Fruit fly (Drosophila melanogaster) whole organism, embryonic: ENCODE data around the gene Pex14.
A peak's percentile ranks its signal among the peaks of the same experiment; 100 is the strongest.

Source experiments
- Ada2b ChIP-seq: fragments of 200-800 bp; sonication (Bioruptor generic); IDR thresholded peaks from 2 replicates; pipeline ENCODE4 v1.3.6; 2022; ENCODE audit warnings: missing biosample characterization, missing genetic modification characterization
- CG11093 ChIP-seq: fragments of 200-800 bp; sonication (Bioruptor generic); IDR thresholded peaks from 3 replicates; pipeline ENCODE4 v1.3.6; 2022; ENCODE audit warnings: missing biosample characterization, missing genetic modification characterization
- CG13624 ChIP-seq: fragments of 200-800 bp; sonication (Bioruptor generic); optimal IDR thresholded peaks from 2 replicates; lab custom pipeline; 2016; ENCODE audit warnings: missing biosample characterization, missing genetic modification characterization
- CG15011 ChIP-seq: fragments of 200-800 bp; sonication (Bioruptor generic); optimal IDR thresholded peaks from 3 replicates; lab custom pipeline; 2018; ENCODE audit warnings: missing biosample characterization, mild to moderate bottlenecking, missing genetic modification characterization
- CG15269 ChIP-seq: fragments of 200-800 bp; sonication (Bioruptor generic); optimal IDR thresholded peaks from 2 replicates; lab custom pipeline; 2018; ENCODE audit warnings: missing biosample characterization, mild to moderate bottlenecking, missing genetic modification characterization, moderate library complexity
- CG16815 ChIP-seq: fragments of 200-800 bp; sonication (Bioruptor generic); optimal IDR thresholded peaks from 3 replicates; lab custom pipeline; 2017; ENCODE audit warnings: missing biosample characterization, mild to moderate bottlenecking, missing genetic modification characterization
- CG17568 ChIP-seq: fragments of 200-800 bp; sonication (Bioruptor generic); optimal IDR thresholded peaks from 2 replicates; lab custom pipeline; 2018; ENCODE audit warnings: missing biosample characterization, mild to moderate bottlenecking, missing genetic modification characterization, moderate library complexity
- CG17829 ChIP-seq: fragments of 200-800 bp; optimal IDR thresholded peaks from 2 replicates; lab custom pipeline; 2019; ENCODE audit warnings: missing biosample characterization, mild to moderate bottlenecking, missing genetic modification characterization, moderate library complexity
- CG18011 ChIP-seq: fragments of 200-800 bp; sonication (Bioruptor generic); optimal IDR thresholded peaks from 2 replicates; lab custom pipeline; 2017; ENCODE audit warnings: missing biosample characterization, missing genetic modification characterization, mild to moderate bottlenecking, moderate library complexity, missing genotype
- CG18764 ChIP-seq: fragments of 200-800 bp; sonication (Bioruptor generic); optimal IDR thresholded peaks from 3 replicates; lab custom pipeline; 2016; ENCODE audit warnings: missing biosample characterization, missing genetic modification characterization
- CG32532 ChIP-seq: fragments of 200-800 bp; sonication (Bioruptor generic); IDR thresholded peaks from 2 replicates; pipeline ENCODE4 v1.3.6; 2022; ENCODE audit warnings: missing biosample characterization, missing genetic modification characterization
- CG3726 ChIP-seq: fragments of 200-800 bp; sonication (Bioruptor generic); IDR thresholded peaks from 3 replicates; pipeline ENCODE4, ENCODE4 v1.3.6; 2022; ENCODE audit warnings: missing biosample characterization, missing genetic modification characterization
- CG3847 ChIP-seq: fragments of 200-800 bp; sonication (Bioruptor generic); IDR thresholded peaks from 2 replicates; pipeline ENCODE4 v1.3.6; 2022; ENCODE audit warnings: missing biosample characterization, missing genetic modification characterization
- CG4707 ChIP-seq: fragments of 200-800 bp; sonication (Bioruptor generic); optimal IDR thresholded peaks from 2 replicates; lab custom pipeline; 2018; ENCODE audit warnings: missing biosample characterization, mild to moderate bottlenecking, missing genetic modification characterization, moderate library complexity
- CG4820 ChIP-seq: fragments of 200-800 bp; sonication (Bioruptor generic); optimal IDR thresholded peaks from 3 replicates; lab custom pipeline; 2016; ENCODE audit warnings: missing biosample characterization, missing genetic modification characterization
- CG6689 ChIP-seq: fragments of 200-800 bp; sonication (Bioruptor generic); IDR thresholded peaks from 2 replicates; pipeline ENCODE4 v1.3.6; 2022; ENCODE audit warnings: missing biosample characterization, missing genetic modification characterization
- CG7357 ChIP-seq: fragments of 200-800 bp; sonication (Bioruptor generic); IDR thresholded peaks from 3 replicates; pipeline ENCODE4 v1.3.6; 2022; ENCODE audit warnings: missing biosample characterization, missing genetic modification characterization
- CG7987 ChIP-seq: fragments of 200-800 bp; sonication (Bioruptor generic); optimal IDR thresholded peaks from 2 replicates; lab custom pipeline; 2018; ENCODE audit warnings: missing biosample characterization, mild to moderate bottlenecking, missing genetic modification characterization, moderate library complexity
- CG9437 ChIP-seq: fragments of 200-800 bp; sonication (Bioruptor generic); optimal IDR thresholded peaks from 2 replicates; lab custom pipeline; 2018; ENCODE audit warnings: missing biosample characterization, mild to moderate bottlenecking, missing genetic modification characterization
- Chrac-16 ChIP-seq: fragments of 200-800 bp; sonication (Bioruptor generic); optimal IDR thresholded peaks from 3 replicates; lab custom pipeline; 2016; ENCODE audit warnings: missing biosample characterization, missing genetic modification characterization
- D19A ChIP-seq: fragments of 200-800 bp; optimal IDR thresholded peaks from 3 replicates; lab custom pipeline; 2019; ENCODE audit warnings: missing biosample characterization, mild to moderate bottlenecking, missing genetic modification characterization, moderate library complexity
- Deaf1 ChIP-seq: fragments of 200-800 bp; optimal IDR thresholded peaks from 3 replicates; lab custom pipeline; 2019; ENCODE audit warnings: missing biosample characterization, mild to moderate bottlenecking, missing genetic modification characterization, moderate library complexity
- Doc2 ChIP-seq: fragments of 200-800 bp; sonication (Bioruptor generic); IDR thresholded peaks from 2 replicates; pipeline ENCODE4 v1.3.6; 2022; ENCODE audit warnings: missing biosample characterization, missing genetic modification characterization
- Fer3 ChIP-seq: fragments of 200-800 bp; sonication (Bioruptor generic); optimal IDR thresholded peaks from 2 replicates; lab custom pipeline; 2018; ENCODE audit warnings: missing biosample characterization, mild to moderate bottlenecking, missing genetic modification characterization, moderate library complexity
- HLH3B ChIP-seq: fragments of 200-800 bp; sonication (Bioruptor generic); IDR thresholded peaks from 2 replicates; pipeline ENCODE4 v1.3.6; 2022; ENCODE audit warnings: missing biosample characterization, missing genetic modification characterization
- Hmr ChIP-seq: fragments of 200-800 bp; sonication (Bioruptor generic); optimal IDR thresholded peaks from 3 replicates; lab custom pipeline; 2017; ENCODE audit warnings: mild to moderate bottlenecking, missing biosample characterization, missing genetic modification reagents, missing genetic modification characterization
- MESR4 ChIP-seq: fragments of 200-800 bp; sonication (Bioruptor generic); optimal IDR thresholded peaks from 2 replicates; lab custom pipeline; 2018; ENCODE audit warnings: missing biosample characterization, mild to moderate bottlenecking, missing genetic modification characterization, moderate library complexity
- Mad ChIP-seq: fragments of 200-800 bp; sonication (Bioruptor generic); optimal IDR thresholded peaks from 2 replicates; lab custom pipeline; 2016; ENCODE audit warnings: missing biosample characterization, missing genetic modification characterization
- Sox100B ChIP-seq: fragments of 200-800 bp; sonication (Bioruptor generic); optimal IDR thresholded peaks from 3 replicates; lab custom pipeline; 2018; ENCODE audit warnings: missing biosample characterization, mild to moderate bottlenecking, missing genetic modification characterization
- Ssrp ChIP-seq: fragments of 200-800 bp; sonication (Bioruptor generic); optimal IDR thresholded peaks from 2 replicates; lab custom pipeline; 2018; ENCODE audit warnings: missing biosample characterization, mild to moderate bottlenecking, missing genetic modification characterization, moderate library complexity
- ac ChIP-seq: fragments of 200-800 bp; sonication (Bioruptor generic); optimal IDR thresholded peaks from 3 replicates; lab custom pipeline; 2017; ENCODE audit warnings: missing biosample characterization, mild to moderate bottlenecking, missing genetic modification characterization
- br ChIP-seq: fragments of >200 bp; optimal IDR thresholded peaks from 2 replicates; lab custom pipeline; 2017
- cato ChIP-seq: fragments of 200-800 bp; sonication (Bioruptor generic); optimal IDR thresholded peaks from 2 replicates; lab custom pipeline; 2016; ENCODE audit warnings: missing biosample characterization, missing genetic modification characterization, borderline replicate concordance
- chm ChIP-seq: fragments of 200-800 bp; sonication (Bioruptor generic); IDR thresholded peaks from 2 replicates; pipeline ENCODE4 v1.3.6; 2022; ENCODE audit warnings: missing biosample characterization, missing genetic modification characterization
- crc ChIP-seq: fragments of 200-800 bp; sonication (Bioruptor generic); optimal IDR thresholded peaks from 2 replicates; lab custom pipeline; 2016; ENCODE audit warnings: missing biosample characterization, missing genetic modification characterization
- crol ChIP-seq: fragments of 200-800 bp; sonication (Bioruptor generic); IDR thresholded peaks from 2 replicates; pipeline ENCODE4 v1.3.6; 2022; ENCODE audit warnings: missing biosample characterization, missing genetic modification characterization
- dmrt99B ChIP-seq: fragments of 200-800 bp; sonication (Bioruptor generic); optimal IDR thresholded peaks from 2 replicates; lab custom pipeline; 2018; ENCODE audit warnings: missing biosample characterization, mild to moderate bottlenecking, missing genetic modification characterization, moderate library complexity
- en ChIP-seq: fragments of 200-800 bp; sonication (Bioruptor generic); optimal IDR thresholded peaks from 2 replicates; lab custom pipeline; 2016; ENCODE audit warnings: missing biosample characterization, missing genetic modification characterization
- esg ChIP-seq: fragments of 200-800 bp; sonication (Bioruptor generic); conservative IDR thresholded peaks from 2 replicates; pipeline ENCODE4 v1.3.6; 2022; ENCODE audit warnings: missing biosample characterization, missing genetic modification characterization
- eve ChIP-seq, 2 experiments: fragments of >200 bp; optimal IDR thresholded peaks; 2 replicates each; lab custom pipeline; 2017; ENCODE audit warnings: missing biosample characterization in 2 of 2, missing genetic modification characterization in 2 of 2
- her ChIP-seq: fragments of 200-800 bp; sonication (Bioruptor generic); optimal IDR thresholded peaks from 2 replicates; lab custom pipeline; 2016; ENCODE audit warnings: missing biosample characterization, missing genetic modification characterization
- kni ChIP-seq: fragments of 200-800 bp; sonication (Bioruptor generic); optimal IDR thresholded peaks from 3 replicates; lab custom pipeline; 2017; ENCODE audit warnings: mild to moderate bottlenecking, missing biosample characterization, missing genetic modification reagents, missing genetic modification characterization
- knrl ChIP-seq: fragments of 200-800 bp; sonication (Bioruptor generic); IDR thresholded peaks from 3 replicates; pipeline ENCODE4 v1.3.6; 2022; ENCODE audit warnings: missing biosample characterization, missing genetic modification characterization; ENCODE audit not compliant: partially characterized antibody
- nerfin-2 ChIP-seq: fragments of 200-800 bp; sonication (Bioruptor generic); IDR thresholded peaks from 2 replicates; pipeline ENCODE4 v1.3.6; 2022; ENCODE audit warnings: missing biosample characterization, missing genetic modification characterization; ENCODE audit not compliant: partially characterized antibody
- pan ChIP-seq, 4 experiments: fragments of >200 bp in 3 of 4; fragments of 200-800 bp in 1 of 4; sonication (Bioruptor generic) in 1 of 4; optimal IDR thresholded peaks in 3 of 4; IDR thresholded peaks in 1 of 4; 2 replicates each; pipeline versions ENCODE4 v1.3.6 to Lab custom; 2017 to 2022; ENCODE audit warnings: missing biosample characterization in 2 of 4, missing genetic modification characterization in 2 of 4, mixed read lengths in 1 of 4
- pita ChIP-seq: fragments of 200-800 bp; sonication (Bioruptor generic); optimal IDR thresholded peaks from 2 replicates; lab custom pipeline; 2017; ENCODE audit warnings: missing biosample characterization, mild to moderate bottlenecking, missing genetic modification characterization
- pnt ChIP-seq: fragments of 200-800 bp; sonication (Bioruptor generic); optimal IDR thresholded peaks from 3 replicates; lab custom pipeline; 2016; ENCODE audit warnings: missing biosample characterization, missing genetic modification characterization
- psq ChIP-seq: fragments of 200-800 bp; sonication (Bioruptor generic); optimal IDR thresholded peaks from 2 replicates; lab custom pipeline; 2017; ENCODE audit warnings: missing biosample characterization, missing genetic modification characterization
- ranshi ChIP-seq: fragments of 200-800 bp; sonication (Bioruptor generic); IDR thresholded peaks from 2 replicates; pipeline ENCODE4 v1.3.6; 2022; ENCODE audit warnings: missing biosample characterization, missing genetic modification characterization
- sr ChIP-seq: fragments of 200-800 bp; sonication (Bioruptor generic); IDR thresholded peaks from 3 replicates; pipeline ENCODE4 v1.3.6; 2022; ENCODE audit warnings: missing biosample characterization, missing genetic modification characterization
- vnd ChIP-seq: fragments of 200-800 bp; sonication (Bioruptor generic); IDR thresholded peaks from 3 replicates; pipeline ENCODE4 v1.3.6; 2022; ENCODE audit warnings: missing biosample characterization, missing genetic modification characterization; ENCODE audit not compliant: partially characterized antibody
- wek ChIP-seq: fragments of 200-800 bp; sonication (Bioruptor generic); optimal IDR thresholded peaks from 3 replicates; lab custom pipeline; 2018; ENCODE audit warnings: missing biosample characterization, mild to moderate bottlenecking, missing genetic modification characterization, moderate library complexity

Pex14 gene

dm6 chr3L:20792693-20793092, 14.1 kb downstream of the Pex14 start, which contains the start of gene Six4 (continued):
- TF ChIP-seq CG7357 (GFP tag; lab: Robert Waterston, UW), result no peak
- no peak for TF ChIP-seq CG18764 (GFP tag; lab: Kevin White, UChicago)
- no peak for TF ChIP-seq MESR4 (GFP tag; lab: Kevin White, UChicago)
- TF ChIP-seq her (GFP tag; lab: Kevin White, UChicago), result no peak
- no peak for TF ChIP-seq knrl (GFP tag; lab: Robert Waterston, UW)
- no peak for TF ChIP-seq CG15269 (tag; lab: Kevin White, UChicago)
- TF ChIP-seq CG13624 (GFP tag; lab: Kevin White, UChicago), result no peak
- no peak for TF ChIP-seq CG16815 (GFP tag; lab: Kevin White, UChicago)
- no peak for TF ChIP-seq cato (GFP tag; lab: Kevin White, UChicago)
- TF ChIP-seq eve (GFP tag; optimal IDR thresholded peaks at IDR 0.05; lab: Kevin White, UChicago), result no peak
- no peak for TF ChIP-seq dmrt99B (tag; lab: Kevin White, UChicago)
- no peak for TF ChIP-seq CG9437
- TF ChIP-seq crol (GFP tag; lab: Robert Waterston, UW), result no peak
- TF ChIP-seq Sox100B, result no peak
- no peak for TF ChIP-seq CG3847 (GFP tag; lab: Robert Waterston, UW)
- TF ChIP-seq CG17829 (tag; lab: Kevin White, UChicago), result peak; percentile 41
- TF ChIP-seq wek (GFP tag; lab: Kevin White, UChicago), result peak; percentile 53
- no peak for TF ChIP-seq Mad (GFP tag; lab: Kevin White, UChicago)
- no peak for TF ChIP-seq CG15011 (GFP tag; lab: Kevin White, UChicago)
- TF ChIP-seq Ssrp (tag; lab: Kevin White, UChicago), result no peak
- no peak for TF ChIP-seq CG18011 (GFP tag; lab: Kevin White, UChicago)
- no peak for TF ChIP-seq pita (GFP tag; lab: Kevin White, UChicago)
- TF ChIP-seq sr, result no peak
- TF ChIP-seq D19A, result no peak
- no peak for TF ChIP-seq CG4820 (GFP tag; lab: Kevin White, UChicago)
- TF ChIP-seq CG11093, result no peak
- no peak for TF ChIP-seq Deaf1 (tag; lab: Kevin White, UChicago)
- TF ChIP-seq CG4707 (GFP tag; lab: Kevin White, UChicago), result no peak
- no peak for TF ChIP-seq CG7987 (GFP tag; lab: Kevin White, UChicago)
- TF ChIP-seq chm (GFP tag; lab: Robert Waterston, UW), result peak; percentile 62
- no peak for TF ChIP-seq CG3726 (GFP tag; lab: Robert Waterston, UW)
- no peak for TF ChIP-seq crc (GFP tag; lab: Kevin White, UChicago)
- TF ChIP-seq pan (optimal IDR thresholded peaks at IDR 0.05; lab: Kevin White, UChicago), result no peak
- TF ChIP-seq pan (GFP tag; optimal IDR thresholded peaks at IDR 0.05 in 1 of 2, IDR thresholded peaks at IDR 0.05 in 1 of 2), result no peak
- no peak for TF ChIP-seq ranshi
- no peak for TF ChIP-seq CG6689 (GFP tag; lab: Robert Waterston, UW)
- no peak for TF ChIP-seq Doc2 (GFP tag; lab: Robert Waterston, UW)
- no peak for TF ChIP-seq Fer3 (tag; lab: Kevin White, UChicago)
- TF ChIP-seq br, result no peak
- TF ChIP-seq psq (GFP tag; lab: Kevin White, UChicago), result no peak
- TF ChIP-seq kni, result peak; percentile 54
- TF ChIP-seq CG17568, result no peak
- TF ChIP-seq vnd, result no peak
- TF ChIP-seq CG32532 (GFP tag; lab: Robert Waterston, UW), result no peak
- no peak for TF ChIP-seq pnt (GFP tag; lab: Kevin White, UChicago)
- no peak for TF ChIP-seq HLH3B
- TF ChIP-seq Hmr (GFP tag; lab: Kevin White, UChicago), result no peak
- no peak for TF ChIP-seq Chrac-16 (GFP tag; lab: Kevin White, UChicago)
- TF ChIP-seq nerfin-2 (GFP tag; lab: Robert Waterston, UW), result no peak
- no peak for TF ChIP-seq en (GFP tag; lab: Kevin White, UChicago)
- TF ChIP-seq ac (GFP tag; lab: Kevin White, UChicago), result peak; percentile 34
- no peak for TF ChIP-seq Ada2b (GFP tag; lab: Robert Waterston, UW)
- no peak for TF ChIP-seq esg
